Worm (Caenorhabditis elegans) whole organism, L2 larva: Measurements from ENCODE around the gene cccp-1.

Experiments used
- aly-2 ChIP-seq: fragments of 150-350 bp; optimal IDR thresholded peaks from 2 replicates; lab custom pipeline; 2014; ENCODE audit warnings: missing biosample characterization, missing genetic modification characterization
- ceh-16 ChIP-seq: fragments of 150-350 bp; optimal IDR thresholded peaks from 2 replicates; lab custom pipeline; 2014; ENCODE audit warnings: missing biosample characterization, missing genetic modification characterization
- ceh-82 ChIP-seq: fragments of 150-350 bp; optimal IDR thresholded peaks from 2 replicates; lab custom pipeline; 2014; ENCODE audit warnings: missing biosample characterization, missing genetic modification characterization
- gmeb-1 ChIP-seq: fragments of 150-350 bp; optimal IDR thresholded peaks from 2 replicates; lab custom pipeline; 2014; ENCODE audit warnings: missing biosample characterization, missing genetic modification characterization
- lin-39 ChIP-seq: fragments of 150-350 bp; optimal IDR thresholded peaks from 2 replicates; lab custom pipeline; 2014; ENCODE audit warnings: missing biosample characterization, missing genetic modification reagents, missing genetic modification characterization
- mdl-1 ChIP-seq, 2 experiments: fragments of 150-350 bp in 1 of 2; sonication (generic microtip) in 1 of 2; optimal IDR thresholded peaks; 2 replicates each; lab custom pipeline; 2017; ENCODE audit warnings: missing biosample characterization in 2 of 2, missing genetic modification characterization in 2 of 2
- nhr-129 ChIP-seq: fragments of 150-350 bp; optimal IDR thresholded peaks from 2 replicates; lab custom pipeline; 2014; ENCODE audit warnings: missing biosample characterization, missing genetic modification characterization
- nhr-237 ChIP-seq: fragments of 150-350 bp; optimal IDR thresholded peaks from 2 replicates; lab custom pipeline; 2014; ENCODE audit warnings: missing biosample characterization, missing genetic modification characterization
- nhr-25 ChIP-seq: fragments of 150-350 bp; sonication (generic microtip); optimal IDR thresholded peaks from 3 replicates; lab custom pipeline; 2014; ENCODE audit warnings: missing biosample characterization, missing genetic modification characterization
- sma-9 ChIP-seq, 2 experiments: fragments of 150-350 bp in 1 of 2; sonication (generic microtip) in 1 of 2; optimal IDR thresholded peaks; 2 replicates each; lab custom pipeline; 2014 to 2016; ENCODE audit warnings: missing genetic modification characterization in 2 of 2, mild to moderate bottlenecking in 1 of 2, missing biosample characterization in 1 of 2, missing compliant biosample characterization in 1 of 2, missing genetic modification reagents in 1 of 2, moderate library complexity in 1 of 2
- unc-62 ChIP-seq: fragments of 150-350 bp; optimal IDR thresholded peaks from 2 replicates; lab custom pipeline; 2014; ENCODE audit warnings: missing biosample characterization, missing genetic modification reagents, missing genetic modification characterization
- zag-1 ChIP-seq: fragments of 150-350 bp; optimal IDR thresholded peaks from 2 replicates; lab custom pipeline; 2014; ENCODE audit warnings: missing biosample characterization, missing genetic modification characterization
- ztf-11 ChIP-seq: sonication (generic microtip); optimal IDR thresholded peaks from 2 replicates; lab custom pipeline; 2017; ENCODE audit warnings: missing biosample characterization, missing genetic modification characterization

DNA sequence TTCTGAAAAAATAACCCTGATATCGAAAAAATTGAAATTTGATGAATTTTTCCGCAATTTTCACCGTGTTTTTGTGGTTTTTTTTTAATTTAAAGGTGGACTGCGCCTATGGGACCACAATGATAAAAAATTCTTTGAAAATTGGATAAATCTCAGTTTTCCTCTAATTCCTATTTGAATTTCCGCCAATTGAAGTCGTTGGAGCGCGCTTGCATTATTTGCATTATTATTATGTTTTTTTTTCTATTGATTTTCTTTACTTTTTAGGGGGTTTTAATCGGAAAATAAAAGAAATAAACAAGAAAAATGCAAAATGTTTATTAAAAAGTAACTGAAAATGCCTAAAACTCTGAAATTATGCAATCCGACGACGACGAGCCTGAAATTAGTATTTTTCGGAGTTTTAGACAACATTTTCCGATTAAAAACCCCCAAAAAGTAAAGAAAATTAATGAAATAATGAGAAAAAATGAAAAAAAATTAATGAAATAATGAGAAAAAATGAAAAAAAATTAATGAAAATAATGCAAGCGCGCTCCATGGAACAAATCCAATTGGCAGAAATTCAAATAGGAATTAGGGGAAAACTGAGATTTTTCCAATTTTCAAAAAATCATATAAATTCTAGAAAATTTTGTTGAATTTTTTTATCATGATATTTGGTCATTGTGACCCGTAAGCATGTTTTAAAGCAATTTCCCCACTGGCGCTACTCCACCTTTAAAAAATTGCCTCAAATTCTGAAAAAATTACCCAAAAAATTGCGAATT, 16.8 kb upstream of the cccp-1 start:
- TF ChIP-seq nhr-129 (tag; lab: Kevin White, UChicago) (no peak), unc-62 (GFP tag; lab: Kevin White, UChicago) (no peak), sma-9 (GFP tag; optimal IDR thresholded peaks at IDR 0.05; lab: Kevin White, UChicago) (no peak), sma-9 (tag; optimal IDR thresholded peaks at IDR 0.05; lab: Kevin White, UChicago) (no peak), lin-39 (tag; lab: Kevin White, UChicago) (no peak), zag-1 (no peak), aly-2 (tag; lab: Kevin White, UChicago) (no peak), nhr-237 (tag; lab: Kevin White, UChicago) (no peak), ceh-16 (tag; lab: Kevin White, UChicago) (no peak), ztf-11 (tag; lab: Kevin White, UChicago) (no peak), mdl-1 (tag; optimal IDR thresholded peaks at IDR 0.05; lab: Kevin White, UChicago) (no peak), gmeb-1 (tag; lab: Kevin White, UChicago) (peak; percentile 25), nhr-25 (tag; lab: Kevin White, UChicago) (no peak), ceh-82 (tag; lab: Kevin White, UChicago) (no peak)
